Worm (Caenorhabditis elegans): ENCODE results near the gene ttr-21.

Gene ttr-21

DNA sequence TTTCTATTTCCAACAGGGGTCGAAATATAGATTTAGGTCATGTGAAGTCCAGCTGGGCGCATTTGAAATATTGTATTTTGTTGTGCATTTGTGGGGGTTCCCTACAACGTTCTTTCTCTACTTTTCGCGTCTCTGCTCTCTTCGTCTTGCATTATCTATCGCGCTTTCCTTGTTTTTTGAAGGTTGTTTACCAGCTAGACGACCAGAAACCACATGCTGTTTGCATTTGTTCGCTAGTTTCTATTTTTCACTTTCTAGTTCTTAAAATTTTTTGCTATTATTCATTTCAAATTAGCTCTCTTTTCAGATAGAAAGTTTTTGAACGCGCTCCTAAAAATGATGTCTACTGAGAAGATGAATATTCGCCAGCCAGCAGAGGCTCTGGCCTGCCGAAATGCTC is 14.8 kb downstream of the ttr-21 start, which contains the start of gene F55B12.10:
Gene F55B12.10 (plus strand): TSS at position 301 of the 400 bp plus-strand sequence.
- TF ChIP-seq nfya-1 (tag; optimal IDR thresholded peaks at IDR 0.05) (no peak), eyg-1 (tag; optimal IDR thresholded peaks at IDR 0.05) (no peak), ceh-22 (tag; optimal IDR thresholded peaks at IDR 0.05) (no peak), lin-11 (tag; optimal IDR thresholded peaks at IDR 0.05) (no peak), sox-2 (GFP tag; IDR thresholded peaks at IDR 0.05) (no peak), C08G9.2 (tag; optimal IDR thresholded peaks at IDR 0.05) (no peak), hlh-30 (tag; optimal IDR thresholded peaks at IDR 0.05; ENCODE audit: insufficient read depth) (no peak), unc-3 (GFP tag; conservative IDR thresholded peaks at IDR 0.05) (no peak), unc-3 (tag; optimal IDR thresholded peaks at IDR 0.05) (no peak), elt-2 (tag; optimal IDR thresholded peaks at IDR 0.05) (no peak), unc-86 (tag; optimal IDR thresholded peaks at IDR 0.05) (no peak)

DNA sequence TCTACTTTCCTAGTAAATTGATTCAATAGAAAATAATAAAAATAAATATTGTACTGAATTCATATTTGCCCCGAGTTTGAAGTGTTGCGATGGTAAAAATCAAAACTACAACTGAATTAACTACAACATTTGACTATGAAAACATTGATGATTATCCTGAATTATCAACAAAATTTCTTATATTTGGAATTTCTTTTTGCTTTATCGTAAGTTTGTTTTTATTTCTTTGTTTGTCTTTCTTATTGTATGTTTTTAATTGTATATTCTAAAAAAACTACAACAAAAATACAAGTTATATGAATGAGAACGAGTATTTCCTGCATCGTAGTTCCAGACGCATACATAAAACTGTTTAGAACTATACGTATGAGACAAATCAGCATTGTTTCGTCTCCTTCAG is 17.0 kb downstream of the ttr-21 start, which contains the start of gene srx-128:
Gene srx-128 (plus strand): TSS at position 301 of the 400 bp plus-strand sequence.
- no peak for TF ChIP-seq zip-5 (tag; optimal IDR thresholded peaks at IDR 0.05)
- TF ChIP-seq tbx-2 (tag; optimal IDR thresholded peaks at IDR 0.05): no peak
- TF ChIP-seq unc-55 (GFP tag; optimal IDR thresholded peaks at IDR 0.05): no peak
- TF ChIP-seq ceh-9 (tag; optimal IDR thresholded peaks at IDR 0.05): no peak
- TF ChIP-seq eyg-1 (tag; optimal IDR thresholded peaks at IDR 0.05): no peak
- no peak for TF ChIP-seq elt-4 (tag; optimal IDR thresholded peaks at IDR 0.05)
- no peak for TF ChIP-seq K02D7.2 (tag; optimal IDR thresholded peaks at IDR 0.05)
- TF ChIP-seq rnt-1 (tag; optimal IDR thresholded peaks at IDR 0.05): no peak
- no peak for TF ChIP-seq ets-4 (tag; optimal IDR thresholded peaks at IDR 0.05)
- TF ChIP-seq ceh-2 (tag; optimal IDR thresholded peaks at IDR 0.05): no peak
- TF ChIP-seq fkh-10 (GFP tag; optimal IDR thresholded peaks at IDR 0.05): no peak
- TF ChIP-seq F13H6.1 (tag; optimal IDR thresholded peaks at IDR 0.05): no peak
- no peak for TF ChIP-seq pros-1 (tag; optimal IDR thresholded peaks at IDR 0.05)
- TF ChIP-seq ceh-48 (tag; optimal IDR thresholded peaks at IDR 0.05): no peak

DNA sequence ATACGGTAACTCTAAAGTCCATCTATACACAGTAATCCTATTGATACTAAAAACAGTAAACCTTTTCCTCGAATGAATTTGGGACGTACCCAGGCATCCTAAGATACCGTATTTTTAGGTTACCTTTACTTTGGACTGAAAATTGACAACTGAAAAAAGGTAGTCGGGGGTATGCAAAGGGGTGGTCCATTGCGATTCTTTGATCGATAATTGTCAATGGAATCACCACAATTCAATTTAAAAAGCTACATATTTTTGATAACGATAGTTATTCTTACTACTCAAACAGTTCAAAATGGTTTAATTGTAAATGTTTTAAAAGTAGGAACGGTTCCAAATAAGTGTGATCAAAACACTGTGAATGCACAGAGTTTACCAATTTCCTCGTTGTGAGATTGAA is 20.3 kb downstream of the ttr-21 start, which contains the start of gene srx-129:
Gene srx-129 (plus strand): TSS at position 301 of the 400 bp plus-strand sequence.
- TF ChIP-seq ceh-9 (tag; optimal IDR thresholded peaks at IDR 0.05): no peak
- TF ChIP-seq pros-1 (tag; optimal IDR thresholded peaks at IDR 0.05): no peak

DNA sequence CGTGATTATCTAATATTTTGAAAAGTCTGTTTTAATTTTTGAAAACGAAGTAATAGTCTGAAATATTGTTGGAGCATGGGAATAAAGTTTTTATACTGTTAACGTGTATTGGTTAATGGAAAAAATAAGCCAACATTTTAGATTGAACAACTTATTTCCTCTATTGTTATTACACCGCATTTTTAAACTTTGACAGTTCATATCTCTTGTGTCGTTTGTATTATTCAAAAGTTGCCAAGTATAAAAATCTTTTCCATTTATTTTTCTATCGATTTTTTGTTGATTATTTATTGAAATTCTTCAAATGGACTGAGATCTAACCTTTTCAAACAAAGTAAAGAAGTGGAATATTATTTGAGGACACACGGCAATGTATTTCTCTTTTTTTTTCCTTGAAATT is 23.4 kb downstream of the ttr-21 start, which contains the start of gene str-165:
Gene str-165 (plus strand): TSS at position 301 of the 400 bp plus-strand sequence.
- TF ChIP-seq unc-55 (GFP tag; optimal IDR thresholded peaks at IDR 0.05): no peak

DNA sequence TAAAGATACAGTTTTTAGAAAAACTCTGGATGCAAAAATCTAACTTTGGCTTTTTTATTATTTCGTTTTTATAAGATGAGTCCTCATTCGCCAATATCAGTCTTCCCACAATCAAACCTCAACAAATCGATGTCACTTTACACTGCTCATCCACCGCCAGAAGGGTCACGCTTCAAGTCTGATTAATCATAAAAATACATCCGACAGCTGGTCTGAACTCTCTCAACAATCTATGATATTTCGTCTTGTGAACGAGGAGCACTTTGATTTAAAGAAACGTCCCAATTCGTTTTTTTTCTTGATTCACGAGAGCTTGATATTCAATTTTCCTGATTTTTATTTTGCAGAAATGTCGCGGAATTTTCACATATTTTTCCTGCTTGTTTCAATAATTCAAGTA is 26.3 kb downstream of the ttr-21 start, which contains the start of gene nrf-5:
Gene nrf-5 (plus strand): TSS at position 348 of the 400 bp plus-strand sequence.
- no peak for TF ChIP-seq pros-1 (tag; optimal IDR thresholded peaks at IDR 0.05)
- peak; percentile 14 for TF ChIP-seq unc-55 (GFP tag; optimal IDR thresholded peaks at IDR 0.05)

DNA sequence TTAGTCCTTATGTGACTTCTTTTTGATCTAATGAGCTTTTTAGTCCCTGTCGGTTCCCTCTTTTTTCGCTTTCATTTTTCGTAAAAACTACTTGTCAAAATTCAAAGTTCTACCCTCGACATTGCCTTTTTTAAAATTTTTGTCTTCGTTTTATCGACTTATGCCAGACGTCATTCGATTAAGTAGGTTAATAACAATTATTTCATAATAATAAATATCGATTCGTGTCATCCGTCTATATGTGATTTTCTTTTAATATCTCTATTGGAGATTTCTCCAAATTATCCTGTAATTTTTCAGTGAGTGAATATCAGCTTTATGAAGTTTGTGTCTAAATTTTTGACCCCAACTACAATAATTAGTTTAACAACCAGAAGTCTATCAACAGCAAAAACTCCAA is 31.5 kb downstream of the ttr-21 start, which contains the start of gene hpo-31:
Gene hpo-31 (plus strand): TSS at position 301 of the 400 bp plus-strand sequence.
- no peak for TF ChIP-seq lin-11 (tag; optimal IDR thresholded peaks at IDR 0.05)
- TF ChIP-seq ttx-3 (tag; optimal IDR thresholded peaks at IDR 0.05): no peak
- no peak for TF ChIP-seq odd-2 (tag; optimal IDR thresholded peaks at IDR 0.05)
- TF ChIP-seq Y22D7AL.16 (tag; optimal IDR thresholded peaks at IDR 0.05): no peak
- TF ChIP-seq pha-4 (tag; optimal IDR thresholded peaks at IDR 0.05): no peak
- TF ChIP-seq K09A11.1 (tag; optimal IDR thresholded peaks at IDR 0.05; ENCODE audit: insufficient read depth): no peak
- no peak for TF ChIP-seq ztf-16 (tag; optimal IDR thresholded peaks at IDR 0.05)
- TF ChIP-seq dve-1 (tag; optimal IDR thresholded peaks at IDR 0.05): no peak
- no peak for TF ChIP-seq hlh-13 (GFP tag; optimal IDR thresholded peaks at IDR 0.05)
- no peak for TF ChIP-seq ceh-14 (tag; optimal IDR thresholded peaks at IDR 0.05)
- TF ChIP-seq fkh-10 (GFP tag; optimal IDR thresholded peaks at IDR 0.05): no peak
- no peak for TF ChIP-seq fkh-6 (tag; optimal IDR thresholded peaks at IDR 0.05)
- TF ChIP-seq K02D7.2 (tag; optimal IDR thresholded peaks at IDR 0.05): no peak
- no peak for TF ChIP-seq eyg-1 (tag; optimal IDR thresholded peaks at IDR 0.05)
- no peak for TF ChIP-seq ceh-6 (GFP tag; optimal IDR thresholded peaks at IDR 0.05)
- no peak for TF ChIP-seq ceh-48 (tag; optimal IDR thresholded peaks at IDR 0.05)

Data from whole organism, late embryonic.